Fruit fly (Drosophila melanogaster) whole organism, prepupa: ENCODE data around the gene Gnpnat.

Experiments used
- Blimp-1 ChIP-seq: fragments of 200-800 bp; sonication (Bioruptor generic); optimal IDR thresholded peaks from 3 replicates; lab custom pipeline; 2017; ENCODE audit warnings: missing biosample characterization, missing genetic modification characterization, mild to moderate bottlenecking, moderate library complexity, missing genetic modification reagents
- CG11294 ChIP-seq: fragments of 200-800 bp; sonication (Bioruptor generic); IDR thresholded peaks from 2 replicates; pipeline ENCODE4 v1.3.6; 2022; ENCODE audit warnings: missing biosample characterization, missing genetic modification characterization
- CG11762 ChIP-seq: fragments of 200-800 bp; sonication (Bioruptor generic); optimal IDR thresholded peaks from 3 replicates; lab custom pipeline; 2016; ENCODE audit warnings: missing biosample characterization, missing genetic modification characterization; ENCODE audit not compliant: insufficient read depth
- CG11902 ChIP-seq: fragments of 200-800 bp; sonication (Bioruptor generic); optimal IDR thresholded peaks from 3 replicates; lab custom pipeline; 2016; ENCODE audit warnings: missing biosample characterization, missing genetic modification characterization
- CG15336 ChIP-seq: fragments of 200-800 bp; sonication (Bioruptor generic); IDR thresholded peaks from 2 replicates; pipeline ENCODE4 v1.3.6; 2022; ENCODE audit warnings: missing biosample characterization, missing genetic modification characterization
- CG1621 ChIP-seq: fragments of 200-800 bp; sonication (Bioruptor generic); optimal IDR thresholded peaks from 3 replicates; lab custom pipeline; 2018; ENCODE audit warnings: missing biosample characterization, mild to moderate bottlenecking, missing genetic modification characterization
- CG16779 ChIP-seq: fragments of 200-800 bp; sonication (Bioruptor generic); optimal IDR thresholded peaks from 3 replicates; lab custom pipeline; 2017; ENCODE audit warnings: missing biosample characterization, mild to moderate bottlenecking, missing genetic modification characterization
- CG3032 ChIP-seq: fragments of 200-800 bp; optimal IDR thresholded peaks from 2 replicates; lab custom pipeline; 2019; ENCODE audit warnings: missing biosample characterization, mild to moderate bottlenecking, missing genetic modification characterization, moderate library complexity
- CG31627 ChIP-seq: fragments of 200-800 bp; sonication (Bioruptor generic); optimal IDR thresholded peaks from 3 replicates; lab custom pipeline; 2016; ENCODE audit warnings: missing biosample characterization, missing genetic modification characterization
- CG32006 ChIP-seq: fragments of 200-800 bp; sonication (Bioruptor generic); optimal IDR thresholded peaks from 3 replicates; lab custom pipeline; 2017; ENCODE audit warnings: missing biosample characterization, mild to moderate bottlenecking, missing genetic modification characterization
- CG34406 ChIP-seq: fragments of 200-800 bp; sonication (Bioruptor generic); optimal IDR thresholded peaks from 3 replicates; lab custom pipeline; 2016; ENCODE audit warnings: missing biosample characterization, missing genetic modification characterization
- CG3919 ChIP-seq: fragments of 200-800 bp; sonication (Bioruptor generic); optimal IDR thresholded peaks from 3 replicates; lab custom pipeline; 2016; ENCODE audit warnings: missing biosample characterization, missing genetic modification characterization
- CG6163 ChIP-seq: fragments of 200-800 bp; sonication (Bioruptor generic); IDR thresholded peaks from 3 replicates; pipeline ENCODE4 v1.3.6; 2022; ENCODE audit warnings: missing biosample characterization, missing genetic modification characterization
- CG6276 ChIP-seq: fragments of 200-800 bp; sonication (Bioruptor generic); optimal IDR thresholded peaks from 2 replicates; lab custom pipeline; 2017; ENCODE audit warnings: missing biosample characterization, mild to moderate bottlenecking, missing genetic modification characterization
- CG6808 ChIP-seq: fragments of 200-800 bp; sonication (Bioruptor generic); optimal IDR thresholded peaks from 3 replicates; lab custom pipeline; 2017; ENCODE audit warnings: missing biosample characterization, missing genetic modification characterization, mild to moderate bottlenecking, moderate library complexity, missing genetic modification reagents
- CG6854 ChIP-seq: fragments of 200-800 bp; sonication (Bioruptor generic); optimal IDR thresholded peaks from 2 replicates; lab custom pipeline; 2017; ENCODE audit warnings: missing biosample characterization, mild to moderate bottlenecking, missing genetic modification characterization
- CG7368 ChIP-seq: fragments of 200-800 bp; sonication (Bioruptor generic); optimal IDR thresholded peaks from 3 replicates; lab custom pipeline; 2016; ENCODE audit warnings: missing biosample characterization, missing genetic modification characterization
- CG8119 ChIP-seq: fragments of 200-800 bp; sonication (Bioruptor generic); IDR thresholded peaks from 3 replicates; pipeline ENCODE4 v1.3.6; 2022; ENCODE audit warnings: missing biosample characterization, missing genetic modification characterization
- CG8319 ChIP-seq: fragments of 200-800 bp; sonication (Bioruptor generic); optimal IDR thresholded peaks from 3 replicates; lab custom pipeline; 2016; ENCODE audit warnings: missing biosample characterization, missing genetic modification characterization
- CG8632 ChIP-seq: fragments of 200-800 bp; sonication (Bioruptor generic); optimal IDR thresholded peaks from 3 replicates; lab custom pipeline; 2016; ENCODE audit warnings: missing biosample characterization, missing genetic modification characterization
- Eip93F ChIP-seq: fragments of 200-800 bp; sonication (Bioruptor generic); optimal IDR thresholded peaks from 2 replicates; lab custom pipeline; 2016; ENCODE audit warnings: missing biosample characterization, mild to moderate bottlenecking, missing genetic modification characterization
- Hr4 ChIP-seq: fragments of 200-800 bp; sonication (Bioruptor generic); optimal IDR thresholded peaks from 3 replicates; lab custom pipeline; 2016; ENCODE audit warnings: missing biosample characterization, missing genetic modification characterization
- Lpt ChIP-seq: fragments of 200-800 bp; sonication (Bioruptor generic); optimal IDR thresholded peaks from 3 replicates; lab custom pipeline; 2016; ENCODE audit warnings: missing biosample characterization, missing genetic modification characterization
- OdsH ChIP-seq: fragments of 200-800 bp; sonication (Bioruptor generic); optimal IDR thresholded peaks from 3 replicates; lab custom pipeline; 2016; ENCODE audit warnings: missing biosample characterization, missing genetic modification characterization
- Smox ChIP-seq: fragments of 200-800 bp; sonication (Bioruptor generic); optimal IDR thresholded peaks from 3 replicates; lab custom pipeline; 2016; ENCODE audit warnings: missing biosample characterization, missing genetic modification characterization
- Sox102F ChIP-seq: fragments of 200-800 bp; sonication (Bioruptor generic); optimal IDR thresholded peaks from 2 replicates; lab custom pipeline; 2016; ENCODE audit warnings: missing biosample characterization, mild to moderate bottlenecking, missing genetic modification characterization
- Sox15 ChIP-seq: fragments of 200-800 bp; sonication (Bioruptor generic); optimal IDR thresholded peaks from 3 replicates; lab custom pipeline; 2016; ENCODE audit warnings: missing biosample characterization, missing genetic modification characterization
- acj6 ChIP-seq: fragments of 200-800 bp; sonication (Bioruptor generic); optimal IDR thresholded peaks from 3 replicates; lab custom pipeline; 2016; ENCODE audit warnings: missing biosample characterization, missing genetic modification characterization
- cyc ChIP-seq: fragments of 200-800 bp; sonication (Bioruptor generic); optimal IDR thresholded peaks from 3 replicates; lab custom pipeline; 2016; ENCODE audit warnings: missing biosample characterization, missing genetic modification characterization
- dac ChIP-seq: fragments of 200-800 bp; sonication (Bioruptor generic); optimal IDR thresholded peaks from 2 replicates; lab custom pipeline; 2017; ENCODE audit warnings: missing biosample characterization, mild to moderate bottlenecking, missing genetic modification characterization
- dsx ChIP-seq: fragments of 200-800 bp; optimal IDR thresholded peaks from 3 replicates; lab custom pipeline; 2019; ENCODE audit warnings: missing biosample characterization, mild to moderate bottlenecking, missing genetic modification characterization, moderate library complexity; ENCODE audit not compliant: poor library complexity, severe bottlenecking
- eg ChIP-seq: fragments of 200-800 bp; sonication (Bioruptor generic); IDR thresholded peaks from 3 replicates; pipeline ENCODE4 v1.3.6; 2022; ENCODE audit warnings: missing biosample characterization, missing genetic modification characterization
- fd59A ChIP-seq: fragments of 200-800 bp; sonication (Bioruptor generic); optimal IDR thresholded peaks from 2 replicates; lab custom pipeline; 2017; ENCODE audit warnings: missing biosample characterization, mild to moderate bottlenecking, missing genetic modification characterization, missing genetic modification reagents
- fd85E ChIP-seq: fragments of 200-800 bp; sonication (Bioruptor generic); optimal IDR thresholded peaks from 3 replicates; lab custom pipeline; 2016; ENCODE audit warnings: missing biosample characterization, missing genetic modification characterization
- fkh ChIP-seq: fragments of 200-800 bp; sonication (Bioruptor generic); optimal IDR thresholded peaks from 3 replicates; lab custom pipeline; 2017; ENCODE audit warnings: missing biosample characterization, mild to moderate bottlenecking, missing genetic modification characterization, moderate library complexity
- lz ChIP-seq: fragments of 200-800 bp; sonication (Bioruptor generic); optimal IDR thresholded peaks from 3 replicates; lab custom pipeline; 2016; ENCODE audit warnings: missing biosample characterization, missing genetic modification characterization
- net ChIP-seq: fragments of 200-800 bp; sonication (Bioruptor generic); optimal IDR thresholded peaks from 3 replicates; lab custom pipeline; 2016; ENCODE audit warnings: missing biosample characterization, missing genetic modification characterization
- pdm3 ChIP-seq: fragments of 200-800 bp; sonication (Bioruptor generic); optimal IDR thresholded peaks from 3 replicates; lab custom pipeline; 2016; ENCODE audit warnings: missing biosample characterization, missing genetic modification characterization
- salr ChIP-seq, 2 experiments: fragments of 200-800 bp; sonication (Bioruptor generic); optimal IDR thresholded peaks; 3 replicates each; lab custom pipeline; 2016 to 2018; ENCODE audit warnings: missing biosample characterization in 2 of 2, missing genetic modification characterization in 2 of 2, mild to moderate bottlenecking in 1 of 2
- spab ChIP-seq: fragments of 200-800 bp; sonication (Bioruptor generic); optimal IDR thresholded peaks from 2 replicates; lab custom pipeline; 2017; ENCODE audit warnings: missing biosample characterization, mild to moderate bottlenecking, missing genetic modification characterization, missing genetic modification reagents
- ss ChIP-seq, 2 experiments: fragments of 200-800 bp; sonication (Bioruptor generic); optimal IDR thresholded peaks; 2 replicates in 1 of 2; 3 replicates in 1 of 2; lab custom pipeline; 2017 to 2018; ENCODE audit warnings: mild to moderate bottlenecking in 2 of 2, missing biosample characterization in 2 of 2, missing genetic modification characterization in 2 of 2, moderate library complexity in 1 of 2
- vri ChIP-seq: fragments of 200-800 bp; sonication (Bioruptor generic); optimal IDR thresholded peaks from 3 replicates; lab custom pipeline; 2016; ENCODE audit warnings: missing biosample characterization, mild to moderate bottlenecking, missing genetic modification characterization

Gene Gnpnat

DNA sequence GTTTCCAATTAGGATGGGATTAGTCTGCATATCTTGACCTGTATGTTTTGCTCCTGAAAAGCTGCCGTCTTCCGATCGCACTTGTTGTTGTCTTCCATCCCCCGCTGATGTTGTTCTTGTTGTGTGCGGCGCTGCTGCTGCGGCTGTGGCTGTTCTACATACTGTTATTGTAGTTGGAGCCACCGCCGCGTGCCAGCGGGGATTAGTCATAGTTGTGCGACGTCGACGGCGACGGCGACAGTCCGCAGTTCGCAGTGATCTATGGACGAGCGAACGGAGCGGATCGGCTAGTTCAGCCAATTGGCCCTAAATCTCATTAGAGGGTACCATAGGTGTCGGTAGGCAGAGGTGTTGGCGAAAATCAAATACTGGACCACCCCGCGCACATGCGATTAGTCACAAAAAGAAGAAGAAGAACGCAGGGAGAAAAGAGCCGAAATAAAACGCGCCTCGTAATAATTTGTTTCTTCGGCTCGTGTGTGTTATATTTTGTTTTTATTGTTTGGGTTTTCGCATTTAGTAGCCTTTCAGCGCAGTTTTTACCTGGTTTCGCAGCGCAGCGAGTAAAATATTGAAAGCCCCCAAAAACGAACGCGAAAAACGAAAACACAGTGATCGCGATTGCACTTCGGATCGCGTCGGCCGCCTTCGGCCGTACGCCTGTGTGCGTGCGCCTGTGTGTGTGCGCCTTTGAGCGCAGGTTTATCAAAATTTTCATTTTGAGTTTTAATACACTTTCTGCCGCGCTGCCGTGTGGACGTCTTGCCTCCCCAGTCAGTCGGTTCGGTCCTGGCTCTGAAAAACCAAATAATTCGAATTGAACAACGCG, 27.4 kb downstream of the Gnpnat start, which contains the start of gene kay (continued):
- TF ChIP-seq dac (GFP tag; lab: Kevin White, UChicago): no peak
- peak; percentile 23 for TF ChIP-seq vri (GFP tag; lab: Kevin White, UChicago)
- no peak for TF ChIP-seq CG8632 (GFP tag; lab: Kevin White, UChicago)
- peak; percentile 55 for TF ChIP-seq CG6854 (GFP tag; lab: Kevin White, UChicago)
- peak; percentile 18 for TF ChIP-seq CG3919 (GFP tag; lab: Kevin White, UChicago)
- TF ChIP-seq CG32006 (GFP tag; lab: Kevin White, UChicago): no peak
- TF ChIP-seq Hr4 (GFP tag; lab: Kevin White, UChicago): no peak
- TF ChIP-seq salr (GFP tag; optimal IDR thresholded peaks at IDR 0.05; lab: Kevin White, UChicago): no peak
- no peak for TF ChIP-seq net (GFP tag; lab: Kevin White, UChicago)
- TF ChIP-seq Smox (GFP tag; lab: Kevin White, UChicago): no peak
- peak in 1 of 2 experiments; percentile 31 for TF ChIP-seq ss (GFP tag; optimal IDR thresholded peaks at IDR 0.05; lab: Kevin White, UChicago)
- TF ChIP-seq pdm3 (GFP tag; lab: Kevin White, UChicago): no peak
- no peak for TF ChIP-seq CG6276 (GFP tag; lab: Kevin White, UChicago)
- peak; percentile 47 for TF ChIP-seq Eip93F (GFP tag; lab: Kevin White, UChicago)
- TF ChIP-seq eg (GFP tag; lab: Robert Waterston, UW): peak; percentile 33; the same call in 2 of the 3 replicates
- TF ChIP-seq fd59A (GFP tag; lab: Kevin White, UChicago): no peak

DNA sequence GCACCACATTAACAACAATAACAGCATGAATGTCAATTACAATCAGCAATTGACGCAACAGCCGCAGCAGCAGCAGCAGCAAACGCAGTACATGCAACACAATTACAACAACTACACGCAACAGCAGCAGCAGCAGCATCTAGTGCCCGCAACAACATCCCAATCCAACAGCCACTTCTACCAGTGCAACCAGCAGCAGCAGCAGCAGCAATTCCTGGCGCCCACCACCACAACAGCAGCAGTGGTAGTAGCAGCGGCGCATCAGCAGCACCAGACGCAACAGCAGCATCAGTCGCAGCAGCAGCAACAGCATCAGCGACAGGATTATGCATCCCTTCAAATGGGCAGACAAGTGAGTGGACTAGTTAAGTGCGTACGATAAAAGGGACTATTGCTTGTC, 29.2 kb downstream of the Gnpnat start:
- TF ChIP-seq CG3919 (GFP tag; lab: Kevin White, UChicago) (peak; percentile 9), CG11762 (GFP tag; lab: Kevin White, UChicago) (no peak), CG7368 (GFP tag; lab: Kevin White, UChicago) (no peak), CG15336 (GFP tag; lab: Robert Waterston, UW) (no peak), Smox (GFP tag; lab: Kevin White, UChicago) (no peak), CG34406 (GFP tag; lab: Kevin White, UChicago) (no peak), Lpt (GFP tag; lab: Kevin White, UChicago) (no peak), acj6 (GFP tag; lab: Kevin White, UChicago) (no peak), dsx (GFP tag; lab: Kevin White, UChicago) (no peak)

DNA sequence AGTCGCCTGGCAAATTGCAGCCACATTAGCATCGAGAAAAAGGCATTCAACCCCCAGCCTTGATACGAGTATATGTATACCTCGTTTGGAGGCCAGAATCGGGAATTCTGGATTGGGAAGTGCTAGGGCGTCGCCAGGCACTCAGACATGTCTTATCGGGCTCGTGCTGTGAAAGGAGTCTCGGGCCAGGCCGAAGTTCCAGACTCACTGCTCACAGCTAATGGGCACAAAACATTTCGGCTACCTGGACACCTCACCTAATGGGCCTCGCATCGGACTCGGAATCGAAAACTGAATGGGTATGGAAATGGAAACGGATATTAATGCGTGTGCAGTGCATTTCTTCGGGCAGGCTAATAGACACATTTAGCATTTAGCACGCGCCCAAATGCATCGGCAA, 32.9 kb downstream of the Gnpnat start:
- TF ChIP-seq CG6808 (no peak), CG6163 (GFP tag; lab: Robert Waterston, UW) (0 out of 3 replicates have a peak, but pooled peaks have one; percentile 6)

DNA sequence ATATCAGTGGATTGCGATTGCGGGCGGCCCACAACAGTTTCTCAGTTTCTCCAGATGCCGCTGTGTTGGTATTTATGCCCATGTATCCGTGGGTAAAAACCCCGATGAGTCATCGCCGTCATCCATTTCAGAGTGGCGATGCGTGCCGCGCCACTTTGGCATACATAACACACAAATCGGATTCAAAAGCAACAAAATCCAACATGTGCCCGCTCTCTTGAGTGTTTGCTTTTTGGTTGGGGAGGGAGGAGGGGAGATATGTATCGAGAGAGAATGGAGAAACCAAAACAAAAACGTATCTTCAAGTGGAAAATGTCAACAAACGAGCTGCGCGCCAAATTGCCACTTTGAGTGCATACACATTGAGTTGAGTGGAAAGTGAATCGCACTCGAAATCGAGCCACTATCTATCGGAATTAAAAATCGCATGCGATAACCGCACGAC, 33.6 kb downstream of the Gnpnat start:
- peak; percentile 44; the same call in 1 of the 3 replicates for TF ChIP-seq eg (GFP tag; lab: Robert Waterston, UW)
- TF ChIP-seq CG6276 (GFP tag; lab: Kevin White, UChicago): no peak
- TF ChIP-seq lz: no peak
- no peak for TF ChIP-seq pdm3 (GFP tag; lab: Kevin White, UChicago)
- TF ChIP-seq fkh (GFP tag; lab: Kevin White, UChicago): peak; percentile 97
- peak; percentile 18; the same call in 1 of the 2 replicates for TF ChIP-seq CG15336 (GFP tag; lab: Robert Waterston, UW)
- no peak for TF ChIP-seq Eip93F (GFP tag; lab: Kevin White, UChicago)
- TF ChIP-seq ss (GFP tag; optimal IDR thresholded peaks at IDR 0.05; lab: Kevin White, UChicago): peak in 1 of 2 experiments; percentile 46
- no peak for TF ChIP-seq OdsH (GFP tag; lab: Kevin White, UChicago)
- TF ChIP-seq cyc (GFP tag; lab: Kevin White, UChicago): no peak
- TF ChIP-seq CG31627 (GFP tag; lab: Kevin White, UChicago): no peak
- TF ChIP-seq Blimp-1 (GFP tag; lab: Kevin White, UChicago): no peak
- peak; percentile 17 for TF ChIP-seq dsx (GFP tag; lab: Kevin White, UChicago)
- no peak for TF ChIP-seq CG1621 (tag; lab: Kevin White, UChicago)
- no peak for TF ChIP-seq spab (GFP tag; lab: Kevin White, UChicago)
- peak; percentile 25 for TF ChIP-seq CG16779 (tag; lab: Kevin White, UChicago)
- no peak for TF ChIP-seq Sox15 (GFP tag; lab: Kevin White, UChicago)
- no peak for TF ChIP-seq CG8319 (GFP tag; lab: Kevin White, UChicago)
- peak; percentile 27; the same call in 1 of the 3 replicates for TF ChIP-seq CG8119 (GFP tag; lab: Robert Waterston, UW)
- no peak for TF ChIP-seq CG3032 (tag; lab: Kevin White, UChicago)
- no peak for TF ChIP-seq CG11902 (GFP tag; lab: Kevin White, UChicago)
- no peak for TF ChIP-seq CG34406 (GFP tag; lab: Kevin White, UChicago)
- no peak for TF ChIP-seq CG11294 (GFP tag; lab: Robert Waterston, UW)
- no peak for TF ChIP-seq Sox102F (GFP tag; lab: Kevin White, UChicago)
- TF ChIP-seq fd85E: no peak
